Fruit fly (Drosophila melanogaster): ENCODE results near the gene dmrt99B.

The dmrt99B gene

DNA sequence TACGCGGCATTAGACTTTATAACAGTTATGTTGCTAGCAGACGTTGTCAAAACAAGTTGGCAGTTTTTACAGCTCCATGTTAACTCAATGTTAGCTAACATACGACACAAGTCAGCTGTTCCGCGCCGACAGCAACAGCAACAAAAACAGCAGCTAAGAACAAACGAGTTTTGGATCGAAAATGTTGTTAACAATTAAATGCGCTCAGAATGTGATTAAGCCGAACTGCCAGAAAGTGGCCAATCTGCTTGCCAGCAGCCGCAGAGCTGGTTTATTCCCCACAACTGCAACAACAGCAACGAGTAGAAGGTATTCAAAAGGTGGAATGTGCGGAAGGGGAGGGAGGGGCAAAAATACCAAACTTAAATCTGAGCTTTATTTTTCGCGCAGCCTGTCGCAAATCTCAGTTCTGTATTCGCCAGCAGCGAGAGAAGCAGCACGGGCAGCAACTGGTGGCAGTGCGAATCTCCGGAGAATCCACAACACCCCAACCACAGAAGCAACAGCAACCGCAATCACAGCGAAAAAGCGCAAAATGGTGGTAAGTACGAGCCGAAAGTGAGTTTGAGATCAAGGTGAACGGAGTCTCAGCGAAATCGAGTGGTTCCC lies 30.8 kb downstream of the dmrt99B start, which contains the start of gene Pcd (continued):
- TF ChIP-seq CG14441 (GFP tag; IDR thresholded peaks at IDR 0.05) (no peak), CG1647 (GFP tag; optimal IDR thresholded peaks at IDR 0.05) (no peak), ab (GFP tag; optimal IDR thresholded peaks at IDR 0.05) (no peak), sqz (GFP tag; optimal IDR thresholded peaks at IDR 0.05) (no peak), phol (tag; optimal IDR thresholded peaks at IDR 0.05) (no peak), H15 (GFP tag; IDR thresholded peaks at IDR 0.05) (no peak), CG9932 (GFP tag; IDR thresholded peaks at IDR 0.05) (no peak), ato (GFP tag; IDR thresholded peaks at IDR 0.05; ENCODE audit: partially characterized antibody) (no peak), slou (GFP tag; optimal IDR thresholded peaks at IDR 0.05) (no peak), D19B (GFP tag; optimal IDR thresholded peaks at IDR 0.05) (no peak), CG17359 (tag; optimal IDR thresholded peaks at IDR 0.05) (no peak), ap (GFP tag; IDR thresholded peaks at IDR 0.05) (no peak), gsb (GFP tag; IDR thresholded peaks at IDR 0.05) (no peak), MTF-1 (GFP tag; optimal IDR thresholded peaks at IDR 0.05; ENCODE audit: borderline replicate concordance) (no peak), CG14860 (GFP tag; IDR thresholded peaks at IDR 0.05; ENCODE audit: partially characterized antibody) (no peak), CG7839 (tag; optimal IDR thresholded peaks at IDR 0.05) (no peak), Dip2 (GFP tag; IDR thresholded peaks at IDR 0.05) (no peak), Mad (GFP tag; optimal IDR thresholded peaks at IDR 0.05) (no peak), CG10654 (GFP tag; optimal IDR thresholded peaks at IDR 0.05) (no peak), CG7786 (GFP tag; optimal IDR thresholded peaks at IDR 0.05) (no peak), CG10565 (GFP tag; optimal IDR thresholded peaks at IDR 0.05) (no peak), al (GFP tag; IDR thresholded peaks at IDR 0.05) (no peak), CG2199 (GFP tag; IDR thresholded peaks at IDR 0.05) (no peak), nmo (GFP tag; optimal IDR thresholded peaks at IDR 0.05) (no peak), CG4282 (GFP tag; optimal IDR thresholded peaks at IDR 0.05) (no peak), CG17361 (GFP tag; IDR thresholded peaks at IDR 0.05) (no peak), CG2678 (tag; optimal IDR thresholded peaks at IDR 0.05) (no peak), ci (GFP tag; IDR thresholded peaks at IDR 0.05) (no peak), crol (GFP tag; IDR thresholded peaks at IDR 0.05) (peak; percentile 91), NK7.1 (GFP tag; optimal IDR thresholded peaks at IDR 0.05) (no peak), fd96Cb (tag; optimal IDR thresholded peaks at IDR 0.05) (no peak), HmgZ (tag; optimal IDR thresholded peaks at IDR 0.05) (peak; percentile 7), Nf-YB (GFP tag; optimal IDR thresholded peaks at IDR 0.05) (no peak), wdn (GFP tag; IDR thresholded peaks at IDR 0.05) (no peak), ase (GFP tag; IDR thresholded peaks at IDR 0.05) (no peak), CG9609 (GFP tag; optimal IDR thresholded peaks at IDR 0.05) (no peak), yki (optimal IDR thresholded peaks at IDR 0.05) (no peak), pho (GFP tag; optimal IDR thresholded peaks at IDR 0.05) (no peak), lov (optimal IDR thresholded peaks at IDR 0.05) (no peak), lov (GFP tag; IDR thresholded peaks at IDR 0.05) (no peak), Poxn (GFP tag; IDR thresholded peaks at IDR 0.05) (no peak), E2f2 (GFP tag; IDR thresholded peaks at IDR 0.05) (peak; percentile 91), CG1792 (GFP tag; optimal IDR thresholded peaks at IDR 0.05) (no peak), CG33557 (GFP tag; optimal IDR thresholded peaks at IDR 0.05) (no peak), CG6254 (GFP tag; optimal IDR thresholded peaks at IDR 0.05) (no peak), ftz-f1 (GFP tag; optimal IDR thresholded peaks at IDR 0.05) (peak; percentile 31), GATAe (GFP tag; conservative IDR thresholded peaks at IDR 0.05) (no peak), slp2 (GFP tag; optimal IDR thresholded peaks at IDR 0.05) (no peak), CG2712 (tag; optimal IDR thresholded peaks at IDR 0.05) (no peak), Hmx (GFP tag; optimal IDR thresholded peaks at IDR 0.05) (no peak), Lhr (GFP tag; optimal IDR thresholded peaks at IDR 0.05) (no peak), hb (GFP tag; IDR thresholded peaks at IDR 0.05; ENCODE audit: partially characterized antibody) (no peak)

Measured in whole organism, embryonic.